Worm (Caenorhabditis elegans) whole organism, L4 larva: ENCODE measurements around the gene symk-1.
"Not testable (repeated sequence)": the region's sequence is repeated elsewhere in the genome, so short reads cannot be mapped to it uniquely, and the experiment has no call there.

Source experiments
- T20F7.1 ChIP-seq: fragments of 200-800 bp; sonication (Bioruptor generic); optimal IDR thresholded peaks from 2 replicates; lab custom pipeline; 2018; ENCODE audit warnings: mild to moderate bottlenecking, missing genetic modification characterization, missing compliant biosample characterization
- T26A8.4 ChIP-seq: fragments of 200-800 bp; sonication (Bioruptor generic); IDR thresholded peaks from 2 replicates; pipeline ENCODE4 v1.3.6; 2022; ENCODE audit warnings: missing genetic modification characterization, missing compliant biosample characterization
- Y48G9A.11 ChIP-seq: fragments of 200-800 bp; sonication (Bioruptor generic); IDR thresholded peaks from 2 replicates; pipeline ENCODE4 v1.3.6; 2022; ENCODE audit warnings: missing genetic modification reagents, missing genetic modification characterization, missing compliant biosample characterization
- Y5F2A.4 ChIP-seq: fragments of 200-800 bp; sonication (Bioruptor generic); optimal IDR thresholded peaks from 2 replicates; lab custom pipeline; 2018; ENCODE audit warnings: mild to moderate bottlenecking, missing genetic modification characterization, missing compliant biosample characterization
- Y75B8A.6 ChIP-seq: fragments of 200-800 bp; sonication (Bioruptor generic); IDR thresholded peaks from 2 replicates; pipeline ENCODE4 v1.3.6; 2022; ENCODE audit warnings: missing genetic modification reagents, missing genetic modification characterization, missing compliant biosample characterization
- ZK546.5 ChIP-seq, 2 experiments: sonication (generic microtip); optimal IDR thresholded peaks; 2 replicates each; lab custom pipeline; 2017; ENCODE audit warnings: missing biosample characterization in 2 of 2, missing genetic modification characterization in 2 of 2
- aly-2 ChIP-seq: sonication (generic microtip); optimal IDR thresholded peaks from 2 replicates; lab custom pipeline; 2018; ENCODE audit warnings: missing biosample characterization, missing genetic modification characterization
- ceh-20 ChIP-seq: fragments of 200-800 bp; sonication (Bioruptor generic); IDR thresholded peaks from 2 replicates; pipeline ENCODE4 v1.3.6; 2022; ENCODE audit warnings: missing genetic modification reagents, missing genetic modification characterization, missing compliant biosample characterization
- ceh-44 ChIP-seq: fragments of 200-800 bp; sonication (Bioruptor generic); IDR thresholded peaks from 2 replicates; pipeline ENCODE4 v1.3.6; 2022; ENCODE audit warnings: missing genetic modification reagents, missing genetic modification characterization, missing compliant biosample characterization
- ceh-82 ChIP-seq: sonication (generic microtip); optimal IDR thresholded peaks from 2 replicates; lab custom pipeline; 2017; ENCODE audit warnings: missing biosample characterization, missing genetic modification characterization
- ctbp-1 ChIP-seq: fragments of 200-800 bp; sonication (Bioruptor generic); IDR thresholded peaks from 2 replicates; pipeline ENCODE4 v1.3.6; 2022; ENCODE audit warnings: missing genetic modification reagents, missing genetic modification characterization, missing compliant biosample characterization
- daf-16 ChIP-seq, 3 experiments: sonication (generic microtip); optimal IDR thresholded peaks; 2 replicates each; lab custom pipeline; 2016 to 2017; ENCODE audit warnings: missing genetic modification characterization in 3 of 3, missing genetic modification reagents in 3 of 3, mild to moderate bottlenecking in 2 of 3, missing compliant biosample characterization in 2 of 3, missing biosample characterization in 1 of 3, moderate library complexity in 1 of 3
- dmd-6 ChIP-seq: fragments of 200-800 bp; sonication (Bioruptor generic); IDR thresholded peaks from 2 replicates; pipeline ENCODE4 v1.3.6; 2022; ENCODE audit warnings: missing genetic modification reagents, missing genetic modification characterization, missing compliant biosample characterization
- dve-1 ChIP-seq: sonication (generic microtip); optimal IDR thresholded peaks from 2 replicates; lab custom pipeline; 2017; ENCODE audit warnings: antibody characterized with exemption, mild to moderate bottlenecking, missing genetic modification characterization, missing compliant biosample characterization; ENCODE audit not compliant: insufficient read depth
- lim-7 ChIP-seq: fragments of 200-800 bp; sonication (Bioruptor generic); IDR thresholded peaks from 2 replicates; pipeline ENCODE4 v1.3.6; 2022; ENCODE audit warnings: missing genetic modification characterization, missing compliant biosample characterization
- lin-1 ChIP-seq: fragments of 200-800 bp; sonication (Bioruptor generic); IDR thresholded peaks from 2 replicates; pipeline ENCODE4 v1.3.6; 2022; ENCODE audit warnings: missing genetic modification reagents, missing genetic modification characterization, missing compliant biosample characterization
- lin-13 ChIP-seq: fragments of 150-350 bp; optimal IDR thresholded peaks from 2 replicates; lab custom pipeline; 2014; ENCODE audit warnings: missing biosample characterization, missing genetic modification reagents, missing genetic modification characterization
- lin-38 ChIP-seq: fragments of 200-800 bp; sonication (Bioruptor generic); IDR thresholded peaks from 2 replicates; pipeline ENCODE4 v1.3.6; 2022; ENCODE audit warnings: missing genetic modification reagents, missing genetic modification characterization, missing compliant biosample characterization
- nhr-10 ChIP-seq: fragments of 150-350 bp; optimal IDR thresholded peaks from 2 replicates; lab custom pipeline; 2014; ENCODE audit warnings: missing biosample characterization, missing genetic modification characterization
- nhr-237 ChIP-seq: sonication (generic microtip); optimal IDR thresholded peaks from 2 replicates; lab custom pipeline; 2017; ENCODE audit warnings: missing biosample characterization, missing genetic modification characterization
- nhr-28 ChIP-seq: fragments of 150-350 bp; optimal IDR thresholded peaks from 2 replicates; lab custom pipeline; 2014; ENCODE audit warnings: missing biosample characterization, missing genetic modification characterization
- nhr-48 ChIP-seq: sonication (generic microtip); optimal IDR thresholded peaks from 2 replicates; lab custom pipeline; 2016; ENCODE audit warnings: mild to moderate bottlenecking, missing genetic modification characterization, missing compliant biosample characterization
- nhr-76 ChIP-seq: fragments of 150-350 bp; optimal IDR thresholded peaks from 2 replicates; lab custom pipeline; 2014; ENCODE audit warnings: missing biosample characterization, missing genetic modification characterization
- pha-4 ChIP-seq, 2 experiments: fragments of 150-350 bp in 1 of 2; fragments of 200-800 bp in 1 of 2; sonication (Bioruptor generic) in 1 of 2; IDR thresholded peaks in 1 of 2; optimal IDR thresholded peaks in 1 of 2; 2 replicates each; pipeline versions ENCODE4 v1.3.6 to Lab custom; 2014 to 2022; ENCODE audit warnings: missing genetic modification characterization in 2 of 2, missing genetic modification reagents in 2 of 2, missing biosample characterization in 1 of 2, missing compliant biosample characterization in 1 of 2
- pqm-1 ChIP-seq: sonication (generic microtip); optimal IDR thresholded peaks from 2 replicates; lab custom pipeline; 2017; ENCODE audit warnings: missing biosample characterization, missing genetic modification characterization
- set-16 ChIP-seq: fragments of 200-800 bp; sonication (Bioruptor generic); IDR thresholded peaks from 2 replicates; pipeline ENCODE4 v1.3.6; 2022; ENCODE audit warnings: missing genetic modification reagents, missing genetic modification characterization, missing compliant biosample characterization
- snpc-1.2 ChIP-seq: fragments of 200-800 bp; sonication (Bioruptor generic); IDR thresholded peaks from 2 replicates; pipeline ENCODE4 v1.3.6; 2022; ENCODE audit warnings: missing genetic modification reagents, missing genetic modification characterization, missing compliant biosample characterization
- tra-1 ChIP-seq: fragments of 200-800 bp; sonication (Bioruptor generic); IDR thresholded peaks from 2 replicates; pipeline ENCODE4 v1.3.6; 2022; ENCODE audit warnings: missing genetic modification reagents, missing genetic modification characterization, missing compliant biosample characterization
- unc-39 ChIP-seq: sonication (generic microtip); optimal IDR thresholded peaks from 2 replicates; lab custom pipeline; 2017; ENCODE audit warnings: missing biosample characterization, missing genetic modification characterization
- unc-62 ChIP-seq, 3 experiments: fragments of 150-350 bp in 1 of 3; sonication (generic microtip); optimal IDR thresholded peaks in 2 of 3; peaks in 1 of 3; 1 replicate in 1 of 3; 2 replicates in 2 of 3; lab custom pipeline; 2014 to 2017; ENCODE audit warnings: missing biosample characterization in 3 of 3, missing genetic modification characterization in 3 of 3, missing genetic modification reagents in 3 of 3, missing genotype in 1 of 3
- vab-7 ChIP-seq: fragments of 200-800 bp; sonication (Bioruptor generic); IDR thresholded peaks from 2 replicates; pipeline ENCODE4 v1.3.6; 2022; ENCODE audit warnings: missing genetic modification reagents, missing genetic modification characterization, missing compliant biosample characterization
- zag-1 ChIP-seq: fragments of 150-350 bp; optimal IDR thresholded peaks from 2 replicates; lab custom pipeline; 2014; ENCODE audit warnings: missing biosample characterization, missing genetic modification characterization
- zip-11 ChIP-seq: fragments of 200-800 bp; sonication (Bioruptor generic); IDR thresholded peaks from 2 replicates; pipeline ENCODE4 v1.3.6; 2022; ENCODE audit warnings: missing genetic modification characterization, missing compliant biosample characterization
- ztf-11 ChIP-seq: fragments of 150-350 bp; optimal IDR thresholded peaks from 2 replicates; lab custom pipeline; 2014; ENCODE audit warnings: missing biosample characterization, missing genetic modification characterization

Gene symk-1

ce11 chrV:8565075-8565474 is 5.0 kb upstream of the symk-1 start, which contains the start of gene F25G6.8:
Gene F25G6.8, minus strand, starts transcription at chrV:8565175.
- TF ChIP-seq lim-7 (GFP tag; lab: Robert Waterston, UW) (no peak), lin-38 (GFP tag; lab: Robert Waterston, UW) (peak; percentile 5; the same call in 1 of the 2 replicates), T20F7.1 (GFP tag; lab: Kevin White, UChicago) (no peak)

ce11 chrV:8569172-8569571 is 939 bp upstream of the symk-1 start:
- TF ChIP-seq Y48G9A.11 (GFP tag; lab: Robert Waterston, UW) (no peak), lin-1 (GFP tag; lab: Robert Waterston, UW) (no peak), ceh-20 (no peak), ZK546.5 (tag; optimal IDR thresholded peaks at IDR 0.05; lab: Kevin White, UChicago) (no peak), tra-1 (GFP tag; lab: Robert Waterston, UW) (no peak), aly-2 (tag; lab: Kevin White, UChicago) (no peak), unc-62 (GFP tag; optimal IDR thresholded peaks at IDR 0.05 in 1 of 2; lab: Kevin White, UChicago) (peak in 1 of 2 experiments; percentile 91), unc-62 (tag; optimal IDR thresholded peaks at IDR 0.05; lab: Kevin White, UChicago) (no peak)

- not testable (repeated sequence) for TF ChIP-seq nhr-76 (tag; lab: Kevin White, UChicago); ztf-11 (tag; lab: Kevin White, UChicago); pha-4 (GFP tag; IDR thresholded peaks at IDR 0.05; lab: Robert Waterston, UW); pha-4 (tag; optimal IDR thresholded peaks at IDR 0.05; lab: Kevin White, UChicago)
Observed at ce11 chrV:8574762-8575161, 4.7 kb downstream of the symk-1 start, which contains the start of gene F25G6.1. Gene F25G6.1, plus strand, starts transcription at chrV:8575062.

ce11 chrV:8580961-8581360 is 10.8 kb downstream of the symk-1 start, which contains the start of gene C10B5.1:
Gene C10B5.1, plus strand, starts transcription at chrV:8581261.
- TF ChIP-seq Y75B8A.6 (GFP tag; lab: Robert Waterston, UW): no peak
- no peak for TF ChIP-seq T26A8.4 (GFP tag; lab: Robert Waterston, UW)
- TF ChIP-seq ctbp-1: no peak
- TF ChIP-seq, all 104 proteins: peak for 0

ce11 chrV:8586472-8586871 is 16.4 kb downstream of the symk-1 start:
- TF ChIP-seq lin-13 (GFP tag; lab: Kevin White, UChicago) (no peak), ceh-44 (GFP tag; lab: Robert Waterston, UW) (no peak), lin-1 (GFP tag; lab: Robert Waterston, UW) (no peak), ceh-82 (tag; lab: Kevin White, UChicago) (no peak), aly-2 (tag; lab: Kevin White, UChicago) (no peak), ceh-20 (no peak), Y5F2A.4 (GFP tag; lab: Kevin White, UChicago) (no peak), unc-39 (tag; lab: Kevin White, UChicago) (no peak), nhr-237 (no peak), set-16 (GFP tag; lab: Robert Waterston, UW) (no peak), snpc-1.2 (GFP tag; lab: Robert Waterston, UW) (no peak), zip-11 (GFP tag; lab: Robert Waterston, UW) (no peak), nhr-10 (tag; lab: Kevin White, UChicago) (no peak), zag-1 (tag; lab: Kevin White, UChicago) (no peak), ZK546.5 (tag; optimal IDR thresholded peaks at IDR 0.05; lab: Kevin White, UChicago) (no peak), vab-7 (GFP tag; lab: Robert Waterston, UW) (no peak), Y48G9A.11 (GFP tag; lab: Robert Waterston, UW) (no peak)

ce11 chrV:8586920-8587319 is 16.8 kb downstream of the symk-1 start:
- TF ChIP-seq nhr-48: peak; percentile 36
- TF ChIP-seq dmd-6: peak; percentile 58
- TF ChIP-seq dve-1: peak; percentile 71
- TF ChIP-seq zag-1 (tag; lab: Kevin White, UChicago): no peak
- TF ChIP-seq lin-38 (GFP tag; lab: Robert Waterston, UW): no peak
- peak; percentile 24 for TF ChIP-seq T20F7.1 (GFP tag; lab: Kevin White, UChicago)
- TF ChIP-seq daf-16 (GFP tag; optimal IDR thresholded peaks at IDR 0.05; lab: Kevin White, UChicago): no peak
- TF ChIP-seq daf-16 (tag; optimal IDR thresholded peaks at IDR 0.05; lab: Kevin White, UChicago): peak; percentile 90
- TF ChIP-seq nhr-28 (tag; lab: Kevin White, UChicago): peak; percentile 46
- TF ChIP-seq pqm-1 (tag; lab: Kevin White, UChicago): peak; percentile 26
